Worm (Caenorhabditis elegans) whole organism, L2 larva: ENCODE measurements around the gene adm-2.
A peak's percentile ranks its signal among the peaks of the same experiment; 100 is the strongest.

Experiments used
- C34F6.9 ChIP-seq: fragments of 150-350 bp; optimal IDR thresholded peaks from 2 replicates; lab custom pipeline; 2014; ENCODE audit warnings: missing biosample characterization, missing genetic modification characterization
- F13H6.1 ChIP-seq: sonication (generic microtip); optimal IDR thresholded peaks from 2 replicates; lab custom pipeline; 2016; ENCODE audit warnings: missing genetic modification characterization, missing compliant biosample characterization
- R02D3.7 ChIP-seq: fragments of 150-350 bp; optimal IDR thresholded peaks from 2 replicates; lab custom pipeline; 2014; ENCODE audit warnings: missing biosample characterization, missing genetic modification characterization
- Y55F3AM.14 ChIP-seq: fragments of 200-800 bp; sonication (Bioruptor generic); optimal IDR thresholded peaks from 2 replicates; lab custom pipeline; 2018; ENCODE audit warnings: mild to moderate bottlenecking, missing genetic modification characterization, missing compliant biosample characterization
- ZK546.5 ChIP-seq: sonication (generic microtip); optimal IDR thresholded peaks from 2 replicates; lab custom pipeline; 2017; ENCODE audit warnings: missing biosample characterization, missing genetic modification characterization
- alr-1 ChIP-seq: fragments of 150-350 bp; optimal IDR thresholded peaks from 2 replicates; lab custom pipeline; 2014; ENCODE audit warnings: missing biosample characterization, missing genetic modification characterization
- aly-2 ChIP-seq: fragments of 150-350 bp; optimal IDR thresholded peaks from 2 replicates; lab custom pipeline; 2014; ENCODE audit warnings: missing biosample characterization, missing genetic modification characterization
- ama-1 ChIP-seq: fragments of 150-350 bp; optimal IDR thresholded peaks from 2 replicates; lab custom pipeline; 2018; ENCODE audit warnings: inconsistent platforms
- blmp-1 ChIP-seq: sonication (generic microtip); optimal IDR thresholded peaks from 2 replicates; lab custom pipeline; 2017; ENCODE audit warnings: missing genetic modification characterization, mild to moderate bottlenecking, missing compliant biosample characterization, antibody characterized with exemption, moderate library complexity; ENCODE audit not compliant: insufficient read depth
- ceh-16 ChIP-seq: fragments of 150-350 bp; optimal IDR thresholded peaks from 2 replicates; lab custom pipeline; 2014; ENCODE audit warnings: missing biosample characterization, missing genetic modification characterization
- ceh-82 ChIP-seq: fragments of 150-350 bp; optimal IDR thresholded peaks from 2 replicates; lab custom pipeline; 2014; ENCODE audit warnings: missing biosample characterization, missing genetic modification characterization
- crh-2 ChIP-seq: sonication (generic microtip); optimal IDR thresholded peaks from 2 replicates; lab custom pipeline; 2017; ENCODE audit warnings: missing biosample characterization, missing genetic modification characterization
- dmd-4 ChIP-seq: sonication (generic microtip); optimal IDR thresholded peaks from 2 replicates; lab custom pipeline; 2017; ENCODE audit warnings: missing biosample characterization, missing genetic modification characterization
- fos-1 ChIP-seq: fragments of 150-350 bp; optimal IDR thresholded peaks from 2 replicates; lab custom pipeline; 2014; ENCODE audit warnings: missing biosample characterization, missing genetic modification characterization
- lin-13 ChIP-seq: fragments of 150-350 bp; optimal IDR thresholded peaks from 2 replicates; lab custom pipeline; 2014; ENCODE audit warnings: missing biosample characterization, missing genetic modification reagents, missing genetic modification characterization
- lin-39 ChIP-seq: fragments of 150-350 bp; optimal IDR thresholded peaks from 2 replicates; lab custom pipeline; 2014; ENCODE audit warnings: missing biosample characterization, missing genetic modification reagents, missing genetic modification characterization
- mab-5 ChIP-seq: fragments of 150-350 bp; optimal IDR thresholded peaks from 2 replicates; lab custom pipeline; 2014; ENCODE audit warnings: missing biosample characterization, missing genetic modification characterization
- mbf-1 ChIP-seq: sonication (generic microtip); optimal IDR thresholded peaks from 2 replicates; lab custom pipeline; 2017; ENCODE audit warnings: missing biosample characterization, missing genetic modification characterization
- nhr-11 ChIP-seq: fragments of 150-350 bp; optimal IDR thresholded peaks from 2 replicates; lab custom pipeline; 2014; ENCODE audit warnings: missing biosample characterization, missing genetic modification characterization
- nhr-12 ChIP-seq: fragments of 150-350 bp; optimal IDR thresholded peaks from 2 replicates; lab custom pipeline; 2014; ENCODE audit warnings: missing biosample characterization, missing genetic modification characterization
- nhr-129 ChIP-seq: fragments of 150-350 bp; optimal IDR thresholded peaks from 2 replicates; lab custom pipeline; 2014; ENCODE audit warnings: missing biosample characterization, missing genetic modification characterization
- nhr-23 ChIP-seq: fragments of 150-350 bp; optimal IDR thresholded peaks from 2 replicates; lab custom pipeline; 2014; ENCODE audit warnings: missing biosample characterization, missing genetic modification reagents, missing genetic modification characterization
- nhr-237 ChIP-seq: fragments of 150-350 bp; optimal IDR thresholded peaks from 2 replicates; lab custom pipeline; 2014; ENCODE audit warnings: missing biosample characterization, missing genetic modification characterization
- nhr-25 ChIP-seq: fragments of 150-350 bp; sonication (generic microtip); optimal IDR thresholded peaks from 3 replicates; lab custom pipeline; 2014; ENCODE audit warnings: missing biosample characterization, missing genetic modification characterization
- nhr-77 ChIP-seq: fragments of 150-350 bp; optimal IDR thresholded peaks from 2 replicates; lab custom pipeline; 2014; ENCODE audit warnings: missing biosample characterization, missing genetic modification characterization
- peb-1 ChIP-seq: fragments of 150-350 bp; optimal IDR thresholded peaks from 2 replicates; lab custom pipeline; 2014; ENCODE audit warnings: missing biosample characterization, missing genetic modification characterization
- sem-4 ChIP-seq: fragments of 150-350 bp; optimal IDR thresholded peaks from 2 replicates; lab custom pipeline; 2014; ENCODE audit warnings: missing biosample characterization, missing genetic modification reagents, missing genetic modification characterization
- sma-9 ChIP-seq, 2 experiments: fragments of 150-350 bp in 1 of 2; sonication (generic microtip) in 1 of 2; optimal IDR thresholded peaks; 2 replicates each; lab custom pipeline; 2014 to 2016; ENCODE audit warnings: missing genetic modification characterization in 2 of 2, mild to moderate bottlenecking in 1 of 2, missing biosample characterization in 1 of 2, missing compliant biosample characterization in 1 of 2, missing genetic modification reagents in 1 of 2, moderate library complexity in 1 of 2
- snpc-4 ChIP-seq: fragments of 150-350 bp; optimal IDR thresholded peaks from 2 replicates; lab custom pipeline; 2014; ENCODE audit warnings: missing biosample characterization, missing genetic modification characterization
- unc-55 ChIP-seq: fragments of 150-350 bp; sonication (generic microtip); optimal IDR thresholded peaks from 3 replicates; lab custom pipeline; 2014; ENCODE audit warnings: missing biosample characterization, missing genetic modification reagents, missing genetic modification characterization
- unc-62 ChIP-seq: fragments of 150-350 bp; optimal IDR thresholded peaks from 2 replicates; lab custom pipeline; 2014; ENCODE audit warnings: missing biosample characterization, missing genetic modification reagents, missing genetic modification characterization
- ztf-11 ChIP-seq: sonication (generic microtip); optimal IDR thresholded peaks from 2 replicates; lab custom pipeline; 2017; ENCODE audit warnings: missing biosample characterization, missing genetic modification characterization

The adm-2 gene

ce11 chrX:13687655-13688054 lies at the start of gene adm-2:
Gene adm-2, plus strand, starts transcription at chrX:13687955.
- TF ChIP-seq R02D3.7 (tag; lab: Kevin White, UChicago): no peak
- TF ChIP-seq nhr-12: no peak
- TF ChIP-seq ama-1 (lab: Kevin White, UChicago): no peak
- no peak for TF ChIP-seq fos-1 (tag; lab: Kevin White, UChicago)
- no peak for TF ChIP-seq nhr-237 (tag; lab: Kevin White, UChicago)
- TF ChIP-seq ceh-16 (tag; lab: Kevin White, UChicago): no peak
- TF ChIP-seq nhr-25: no peak
- no peak for TF ChIP-seq ztf-11 (tag; lab: Kevin White, UChicago)
- no peak for TF ChIP-seq snpc-4 (tag; lab: Kevin White, UChicago)
- no peak for TF ChIP-seq ZK546.5 (tag; lab: Kevin White, UChicago)
- TF ChIP-seq unc-55 (GFP tag; lab: Kevin White, UChicago): no peak
- no peak for TF ChIP-seq C34F6.9
- TF ChIP-seq sma-9 (GFP tag; optimal IDR thresholded peaks at IDR 0.05; lab: Kevin White, UChicago): no peak
- TF ChIP-seq sma-9 (tag; optimal IDR thresholded peaks at IDR 0.05; lab: Kevin White, UChicago): no peak

- TF ChIP-seq sma-9 (GFP tag; optimal IDR thresholded peaks at IDR 0.05; lab: Kevin White, UChicago): peak; percentile 31
- no peak for TF ChIP-seq sma-9 (tag; optimal IDR thresholded peaks at IDR 0.05; lab: Kevin White, UChicago)
- no peak for TF ChIP-seq mbf-1 (tag; lab: Kevin White, UChicago)
- no peak for TF ChIP-seq unc-62 (GFP tag; lab: Kevin White, UChicago)
- peak; percentile 11 for TF ChIP-seq sem-4 (tag; lab: Kevin White, UChicago)
- TF ChIP-seq peb-1 (tag; lab: Kevin White, UChicago): no peak
- peak; percentile 17 for TF ChIP-seq C34F6.9
- TF ChIP-seq nhr-129 (tag; lab: Kevin White, UChicago): peak; percentile 53
- no peak for TF ChIP-seq dmd-4 (tag; lab: Kevin White, UChicago)
- TF ChIP-seq snpc-4 (tag; lab: Kevin White, UChicago): no peak
- TF ChIP-seq alr-1 (tag; lab: Kevin White, UChicago): no peak
- TF ChIP-seq F13H6.1: peak; percentile 69
- TF ChIP-seq lin-13 (GFP tag; lab: Kevin White, UChicago): no peak
- TF ChIP-seq lin-39 (tag; lab: Kevin White, UChicago): peak; percentile 9
- TF ChIP-seq ceh-16 (tag; lab: Kevin White, UChicago): no peak
- no peak for TF ChIP-seq nhr-11
- TF ChIP-seq blmp-1 (tag; lab: Kevin White, UChicago): no peak
These were observed 49.3 kb upstream of the adm-2 start for ce11 chrX:13638351-13638958.

DNA sequence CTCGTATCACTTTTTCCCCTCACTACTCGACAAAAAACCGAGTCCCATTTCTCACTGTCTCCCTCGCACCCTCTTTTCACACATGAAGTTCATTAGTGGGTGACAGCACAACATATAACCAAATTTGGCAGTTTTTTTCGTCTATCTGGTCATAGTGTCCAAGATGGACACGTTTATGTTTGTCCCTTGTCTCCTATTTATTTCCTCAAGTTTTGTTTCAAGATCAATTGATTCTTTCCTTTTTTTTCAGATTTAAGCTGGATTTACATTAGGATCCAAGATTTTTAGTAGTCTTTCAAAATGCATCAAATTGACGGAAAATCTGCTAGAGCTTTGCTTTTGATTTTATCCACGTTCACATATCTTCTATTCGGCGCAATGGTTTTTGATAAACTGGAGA lies 48.2 kb upstream of the adm-2 start, which contains the start of gene twk-20:
twk-20 (plus strand) TSS at position 301 of the 400 bp plus-strand sequence.
- no peak for TF ChIP-seq fos-1 (tag; lab: Kevin White, UChicago)
- no peak for TF ChIP-seq unc-55 (GFP tag; lab: Kevin White, UChicago)
- TF ChIP-seq nhr-77 (tag; lab: Kevin White, UChicago): no peak
- no peak for TF ChIP-seq Y55F3AM.14 (GFP tag; lab: Kevin White, UChicago)
- TF ChIP-seq sem-4 (tag; lab: Kevin White, UChicago): no peak
- TF ChIP-seq blmp-1 (tag; lab: Kevin White, UChicago): no peak
- no peak for TF ChIP-seq peb-1 (tag; lab: Kevin White, UChicago)
- no peak for TF ChIP-seq mab-5 (tag; lab: Kevin White, UChicago)
- no peak for TF ChIP-seq dmd-4 (tag; lab: Kevin White, UChicago)
- TF ChIP-seq nhr-23 (tag; lab: Kevin White, UChicago): no peak
- no peak for TF ChIP-seq nhr-11

DNA sequence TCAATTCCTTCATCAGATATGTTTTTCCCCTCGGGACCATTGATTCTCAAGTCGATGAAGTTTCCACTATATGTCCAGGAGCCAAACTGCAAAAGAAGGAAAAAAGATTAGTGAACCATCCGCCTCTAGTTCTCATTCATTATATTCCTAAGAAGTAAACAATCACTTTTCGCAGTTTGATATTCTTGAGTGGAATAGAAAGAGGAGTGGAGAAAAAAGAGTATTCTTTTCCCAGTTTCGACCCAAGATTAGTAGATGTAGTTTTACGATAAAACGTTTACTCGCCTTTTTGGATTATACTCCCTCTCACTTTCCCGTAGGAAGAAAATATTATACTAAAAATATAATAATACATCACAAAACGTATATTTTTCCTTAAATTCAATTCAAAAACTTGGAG lies 42.9 kb upstream of the adm-2 start:
- TF ChIP-seq mab-5 (tag; lab: Kevin White, UChicago): peak; percentile 3
- TF ChIP-seq unc-55 (GFP tag; lab: Kevin White, UChicago): peak; percentile 82
- no peak for TF ChIP-seq crh-2 (tag; lab: Kevin White, UChicago)
- TF ChIP-seq, all 48 proteins: peak for 2

ce11 chrX:13646798-13647197 lies 41.0 kb upstream of the adm-2 start, which contains the start of gene acr-9:
Gene acr-9, minus strand, starts transcription at chrX:13646898.
- TF ChIP-seq dmd-4 (tag; lab: Kevin White, UChicago): no peak
- no peak for TF ChIP-seq lin-13 (GFP tag; lab: Kevin White, UChicago)
- TF ChIP-seq ceh-82 (tag; lab: Kevin White, UChicago): no peak
- no peak for TF ChIP-seq mbf-1 (tag; lab: Kevin White, UChicago)
- no peak for TF ChIP-seq nhr-77 (tag; lab: Kevin White, UChicago)
- TF ChIP-seq peb-1 (tag; lab: Kevin White, UChicago): no peak
- no peak for TF ChIP-seq ztf-11 (tag; lab: Kevin White, UChicago)
- TF ChIP-seq nhr-23 (tag; lab: Kevin White, UChicago): no peak
- no peak for TF ChIP-seq C34F6.9
- no peak for TF ChIP-seq aly-2 (tag; lab: Kevin White, UChicago)
- TF ChIP-seq Y55F3AM.14 (GFP tag; lab: Kevin White, UChicago): no peak
